Fruit fly (Drosophila melanogaster) whole organism, embryonic: ENCODE results near the gene CG8289.

Experiments used
- CG10209 ChIP-seq: fragments of 200-800 bp; sonication (Bioruptor generic); optimal IDR thresholded peaks from 3 replicates; lab custom pipeline; 2017; ENCODE audit warnings: missing biosample characterization, mild to moderate bottlenecking, missing genetic modification characterization, missing genetic modification reagents
- CG11093 ChIP-seq: fragments of 200-800 bp; sonication (Bioruptor generic); IDR thresholded peaks from 3 replicates; pipeline ENCODE4 v1.3.6; 2022; ENCODE audit warnings: missing biosample characterization, missing genetic modification characterization
- CG11456 ChIP-seq: fragments of 200-800 bp; sonication (Bioruptor generic); IDR thresholded peaks from 3 replicates; pipeline ENCODE4 v1.3.6; 2022; ENCODE audit warnings: missing biosample characterization, missing genetic modification characterization
- CG14050 ChIP-seq: fragments of 200-800 bp; sonication (Bioruptor generic); IDR thresholded peaks from 3 replicates; pipeline ENCODE4 v1.3.6; 2022; ENCODE audit warnings: missing biosample characterization, missing genetic modification characterization
- CG14441 ChIP-seq: fragments of 200-800 bp; sonication (Bioruptor generic); IDR thresholded peaks from 2 replicates; pipeline ENCODE4 v1.3.6; 2022; ENCODE audit warnings: missing biosample characterization, missing genetic modification characterization
- CG14710 ChIP-seq: fragments of 200-800 bp; sonication (Bioruptor generic); optimal IDR thresholded peaks from 3 replicates; lab custom pipeline; 2019; ENCODE audit warnings: missing biosample characterization, mild to moderate bottlenecking, missing genetic modification characterization, moderate library complexity
- CG15479 ChIP-seq: fragments of 200-800 bp; sonication (Bioruptor generic); optimal IDR thresholded peaks from 3 replicates; lab custom pipeline; 2019; ENCODE audit warnings: missing biosample characterization, mild to moderate bottlenecking, missing genetic modification characterization, moderate library complexity
- CG18476 ChIP-seq: fragments of 200-800 bp; sonication (Bioruptor generic); optimal IDR thresholded peaks from 2 replicates; lab custom pipeline; 2016; ENCODE audit warnings: missing biosample characterization, mild to moderate bottlenecking, missing genetic modification characterization
- CG2116 ChIP-seq: fragments of 200-800 bp; sonication (Bioruptor generic); optimal IDR thresholded peaks from 3 replicates; lab custom pipeline; 2018; ENCODE audit warnings: missing biosample characterization, mild to moderate bottlenecking, missing genetic modification characterization
- CG2202 ChIP-seq: fragments of 200-800 bp; sonication (Bioruptor generic); optimal IDR thresholded peaks from 2 replicates; lab custom pipeline; 2018; ENCODE audit warnings: missing biosample characterization, mild to moderate bottlenecking, missing genetic modification characterization
- CG2712 ChIP-seq: fragments of 200-800 bp; optimal IDR thresholded peaks from 3 replicates; lab custom pipeline; 2019; ENCODE audit warnings: missing biosample characterization, mild to moderate bottlenecking, missing genetic modification characterization, moderate library complexity
- CG30431 ChIP-seq: fragments of 200-800 bp; sonication (Bioruptor generic); optimal IDR thresholded peaks from 2 replicates; lab custom pipeline; 2017; ENCODE audit warnings: missing biosample characterization, missing genetic modification characterization
- CG31388 ChIP-seq: fragments of 200-800 bp; sonication (Bioruptor generic); optimal IDR thresholded peaks from 2 replicates; lab custom pipeline; 2016; ENCODE audit warnings: missing biosample characterization, missing genetic modification characterization
- CG3407 ChIP-seq: fragments of 200-800 bp; sonication (Bioruptor generic); optimal IDR thresholded peaks from 2 replicates; lab custom pipeline; 2018; ENCODE audit warnings: missing biosample characterization, mild to moderate bottlenecking, missing genetic modification characterization
- CG3995 ChIP-seq: fragments of 200-800 bp; sonication (Bioruptor generic); optimal IDR thresholded peaks from 3 replicates; lab custom pipeline; 2016; ENCODE audit warnings: missing biosample characterization, missing genetic modification characterization
- CG4360 ChIP-seq: fragments of 200-800 bp; sonication (Bioruptor generic); IDR thresholded peaks from 2 replicates; pipeline ENCODE4 v1.3.6; 2022; ENCODE audit warnings: missing biosample characterization, missing genetic modification characterization
- CG6683 ChIP-seq: fragments of 200-800 bp; sonication (Bioruptor generic); optimal IDR thresholded peaks from 2 replicates; lab custom pipeline; 2017; ENCODE audit warnings: missing biosample characterization, mild to moderate bottlenecking, missing genetic modification characterization, missing genetic modification reagents
- CG7271 ChIP-seq: fragments of 200-800 bp; sonication (Bioruptor generic); optimal IDR thresholded peaks from 2 replicates; lab custom pipeline; 2018; ENCODE audit warnings: missing biosample characterization, mild to moderate bottlenecking, missing genetic modification characterization, moderate library complexity
- CG7556 ChIP-seq: fragments of 200-800 bp; sonication (Bioruptor generic); optimal IDR thresholded peaks from 2 replicates; lab custom pipeline; 2017; ENCODE audit warnings: missing biosample characterization, mild to moderate bottlenecking, missing genetic modification characterization
- CG9215 ChIP-seq: fragments of 200-800 bp; sonication (Bioruptor generic); IDR thresholded peaks from 2 replicates; pipeline ENCODE4 v1.3.6; 2022; ENCODE audit warnings: missing biosample characterization, missing genetic modification characterization
- CkIIα-i1 ChIP-seq: fragments of 200-800 bp; sonication (Bioruptor generic); IDR thresholded peaks from 2 replicates; pipeline ENCODE4 v1.3.6; 2022; ENCODE audit warnings: missing biosample characterization, missing genetic modification characterization
- CoRest ChIP-seq: fragments of 200-800 bp; sonication (Bioruptor generic); optimal IDR thresholded peaks from 3 replicates; lab custom pipeline; 2018; ENCODE audit warnings: missing biosample characterization, mild to moderate bottlenecking, missing genetic modification characterization, moderate library complexity
- Hr51 ChIP-seq, 2 experiments: fragments of 200-800 bp; sonication (Bioruptor generic); optimal IDR thresholded peaks; 2 replicates in 1 of 2; 3 replicates in 1 of 2; lab custom pipeline; 2016 to 2018; ENCODE audit warnings: missing biosample characterization in 2 of 2, missing genetic modification characterization in 2 of 2, mild to moderate bottlenecking in 1 of 2, moderate library complexity in 1 of 2
- Kr ChIP-seq: fragments of 200-800 bp; sonication (Bioruptor generic); optimal IDR thresholded peaks from 2 replicates; lab custom pipeline; 2017; ENCODE audit warnings: missing biosample characterization, mild to moderate bottlenecking, missing genetic modification characterization
- MTF-1 ChIP-seq: fragments of 200-800 bp; sonication (Bioruptor generic); optimal IDR thresholded peaks from 2 replicates; lab custom pipeline; 2018; ENCODE audit warnings: missing biosample characterization, mild to moderate bottlenecking, missing genetic modification characterization, borderline replicate concordance
- Mes4 ChIP-seq: fragments of 200-800 bp; sonication (Bioruptor generic); optimal IDR thresholded peaks from 2 replicates; lab custom pipeline; 2016; ENCODE audit warnings: missing biosample characterization, missing genetic modification characterization
- Oli ChIP-seq: fragments of 200-800 bp; sonication (Bioruptor generic); optimal IDR thresholded peaks from 2 replicates; lab custom pipeline; 2018; ENCODE audit warnings: missing biosample characterization, mild to moderate bottlenecking, missing genetic modification characterization, moderate library complexity
- Optix ChIP-seq: fragments of 200-800 bp; sonication (Bioruptor generic); IDR thresholded peaks from 3 replicates; pipeline ENCODE4 v1.3.6; 2022; ENCODE audit warnings: missing biosample characterization, missing genetic modification characterization
- Sox102F ChIP-seq: fragments of 200-800 bp; sonication (Bioruptor generic); optimal IDR thresholded peaks from 2 replicates; lab custom pipeline; 2018; ENCODE audit warnings: missing biosample characterization, mild to moderate bottlenecking, missing genetic modification characterization, moderate library complexity
- Sry-β ChIP-seq: fragments of 200-800 bp; sonication (Bioruptor generic); optimal IDR thresholded peaks from 2 replicates; lab custom pipeline; 2018; ENCODE audit warnings: missing biosample characterization, mild to moderate bottlenecking, missing genetic modification characterization, moderate library complexity
- Sry-δ ChIP-seq: fragments of 200-800 bp; sonication (Bioruptor generic); optimal IDR thresholded peaks from 2 replicates; lab custom pipeline; 2016; ENCODE audit warnings: missing biosample characterization, missing genetic modification characterization
- YL-1 ChIP-seq: fragments of 200-800 bp; sonication (Bioruptor generic); optimal IDR thresholded peaks from 3 replicates; lab custom pipeline; 2017; ENCODE audit warnings: missing biosample characterization, mild to moderate bottlenecking, missing genetic modification characterization
- ab ChIP-seq: fragments of 200-800 bp; sonication (Bioruptor generic); optimal IDR thresholded peaks from 2 replicates; lab custom pipeline; 2016; ENCODE audit warnings: missing biosample characterization, missing genetic modification characterization
- ac ChIP-seq: fragments of 200-800 bp; sonication (Bioruptor generic); optimal IDR thresholded peaks from 3 replicates; lab custom pipeline; 2017; ENCODE audit warnings: missing biosample characterization, mild to moderate bottlenecking, missing genetic modification characterization
- ap ChIP-seq: fragments of 200-800 bp; sonication (Bioruptor generic); IDR thresholded peaks from 2 replicates; pipeline ENCODE4 v1.3.6; 2022; ENCODE audit warnings: missing biosample characterization, missing genetic modification characterization
- bcd ChIP-seq: fragments of 200-800 bp; sonication (Bioruptor generic); optimal IDR thresholded peaks from 2 replicates; lab custom pipeline; 2017; ENCODE audit warnings: missing biosample characterization, mild to moderate bottlenecking, missing genetic modification characterization
- caup ChIP-seq: fragments of 200-800 bp; sonication (Bioruptor generic); optimal IDR thresholded peaks from 3 replicates; lab custom pipeline; 2017; ENCODE audit warnings: missing biosample characterization, mild to moderate bottlenecking, missing genetic modification characterization, moderate library complexity; ENCODE audit not compliant: severe bottlenecking
- croc ChIP-seq: fragments of 200-800 bp; sonication (Bioruptor generic); conservative IDR thresholded peaks from 3 replicates; pipeline ENCODE4 v1.3.6; 2022; ENCODE audit warnings: missing biosample characterization, missing genetic modification characterization
- en ChIP-seq: fragments of 200-800 bp; sonication (Bioruptor generic); optimal IDR thresholded peaks from 2 replicates; lab custom pipeline; 2016; ENCODE audit warnings: missing biosample characterization, missing genetic modification characterization
- gro ChIP-seq: fragments of 200-800 bp; sonication (Bioruptor generic); optimal IDR thresholded peaks from 2 replicates; lab custom pipeline; 2016; ENCODE audit warnings: missing biosample characterization, missing genetic modification characterization
- gt ChIP-seq: fragments of 200-800 bp; sonication (Bioruptor generic); IDR thresholded peaks from 2 replicates; pipeline ENCODE4 v1.3.6; 2022; ENCODE audit warnings: missing biosample characterization, missing genetic modification characterization
- h ChIP-seq: fragments of >200 bp; optimal IDR thresholded peaks from 2 replicates; lab custom pipeline; 2017
- hbn ChIP-seq: fragments of 200-800 bp; sonication (Bioruptor generic); IDR thresholded peaks from 2 replicates; pipeline ENCODE4 v1.3.6; 2022; ENCODE audit warnings: missing biosample characterization, missing genetic modification characterization; ENCODE audit not compliant: partially characterized antibody
- insv ChIP-seq, 2 experiments: fragments of 200-800 bp; sonication (Bioruptor generic); optimal IDR thresholded peaks; 3 replicates each; lab custom pipeline; 2016 to 2018; ENCODE audit warnings: missing biosample characterization in 2 of 2, missing genetic modification characterization in 2 of 2
- kni ChIP-seq: fragments of 200-800 bp; sonication (Bioruptor generic); optimal IDR thresholded peaks from 3 replicates; lab custom pipeline; 2017; ENCODE audit warnings: mild to moderate bottlenecking, missing biosample characterization, missing genetic modification reagents, missing genetic modification characterization
- mam ChIP-seq: fragments of 200-800 bp; sonication (Bioruptor generic); optimal IDR thresholded peaks from 3 replicates; lab custom pipeline; 2016; ENCODE audit warnings: missing biosample characterization, missing genetic modification characterization
- p53 ChIP-seq: fragments of 200-800 bp; sonication (Bioruptor generic); optimal IDR thresholded peaks from 2 replicates; lab custom pipeline; 2016; ENCODE audit warnings: missing biosample characterization, missing genetic modification characterization
- peb ChIP-seq: fragments of 200-800 bp; sonication (Bioruptor generic); IDR thresholded peaks from 2 replicates; pipeline ENCODE4 v1.3.6; 2022; ENCODE audit warnings: missing biosample characterization, missing genetic modification characterization
- row ChIP-seq: fragments of 200-800 bp; sonication (Bioruptor generic); IDR thresholded peaks from 3 replicates; pipeline ENCODE4 v1.3.6; 2022; ENCODE audit warnings: missing biosample characterization, missing genetic modification characterization
- sens-2 ChIP-seq: fragments of 200-800 bp; sonication (Bioruptor generic); IDR thresholded peaks from 2 replicates; pipeline ENCODE4 v1.3.6; 2022; ENCODE audit warnings: missing biosample characterization, missing genetic modification characterization
- sob ChIP-seq: fragments of 200-800 bp; sonication (Bioruptor generic); IDR thresholded peaks from 2 replicates; pipeline ENCODE4 v1.3.6; 2022; ENCODE audit warnings: missing biosample characterization, missing genetic modification characterization

CG8289 gene

DNA sequence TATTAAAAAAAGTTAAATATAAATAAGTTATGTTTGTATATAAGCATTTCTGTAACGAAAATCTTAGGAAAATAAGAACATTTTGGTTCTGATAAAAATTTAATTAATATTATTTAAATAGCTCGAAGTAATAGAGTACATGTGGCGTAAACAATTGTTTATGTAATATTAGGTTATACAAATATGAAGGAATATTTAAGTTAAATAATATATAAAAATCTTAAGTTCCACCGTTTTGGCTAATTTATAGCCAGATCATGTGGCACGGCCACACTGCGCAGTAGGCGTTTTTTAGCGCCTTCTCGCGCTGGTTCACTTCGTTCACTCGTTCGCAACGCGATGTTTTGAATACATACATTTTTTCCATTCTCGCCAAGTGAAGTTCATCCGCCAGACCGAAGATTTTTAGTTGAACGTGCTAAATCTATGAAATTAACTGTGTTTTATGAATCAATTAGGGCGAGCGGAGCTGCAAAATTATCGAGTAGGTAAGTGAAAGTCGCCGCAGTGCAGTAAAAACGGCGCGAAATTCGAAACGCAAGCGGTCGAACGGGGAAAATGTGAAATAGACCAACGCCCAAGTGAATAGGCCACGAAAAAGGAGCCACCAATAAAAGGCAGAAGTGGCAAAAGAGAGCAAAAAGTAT is 21.3 kb upstream of the CG8289 start, which contains the start of gene beta-Spec (continued):
- TF ChIP-seq CG7271 (no peak), CG9215 (GFP tag; lab: Robert Waterston, UW) (no peak), ap (GFP tag; lab: Robert Waterston, UW) (no peak), kni (GFP tag; lab: Kevin White, UChicago) (peak; percentile 37), CG14050 (no peak), CG2202 (tag; lab: Kevin White, UChicago) (no peak), CG11093 (no peak), ab (GFP tag; lab: Kevin White, UChicago) (no peak), Mes4 (GFP tag; lab: Kevin White, UChicago) (no peak), croc (GFP tag; lab: Robert Waterston, UW) (no peak), Sox102F (GFP tag; lab: Kevin White, UChicago) (no peak), CkIIα-i1 (no peak), MTF-1 (GFP tag; lab: Kevin White, UChicago) (no peak), CG15479 (GFP tag; lab: Kevin White, UChicago) (no peak), CG6683 (GFP tag; lab: Kevin White, UChicago) (no peak), ac (GFP tag; lab: Kevin White, UChicago) (no peak), CG3995 (no peak), peb (GFP tag; lab: Robert Waterston, UW) (no peak), CoRest (tag; lab: Kevin White, UChicago) (peak; percentile 31), CG14710 (peak; percentile 28), insv (GFP tag; optimal IDR thresholded peaks at IDR 0.05; lab: Kevin White, UChicago) (no peak), Oli (tag; lab: Kevin White, UChicago) (no peak), gro (no peak), CG30431 (GFP tag; lab: Kevin White, UChicago) (no peak), Kr (no peak), en (GFP tag; lab: Kevin White, UChicago) (no peak), sens-2 (GFP tag; lab: Robert Waterston, UW) (no peak), CG2712 (peak; percentile 21), Sry-δ (GFP tag; lab: Kevin White, UChicago) (no peak), caup (GFP tag; lab: Kevin White, UChicago) (no peak), p53 (GFP tag; lab: Kevin White, UChicago) (no peak), bcd (GFP tag; lab: Kevin White, UChicago) (no peak), gt (GFP tag; lab: Robert Waterston, UW) (no peak), Sry-β (GFP tag; lab: Kevin White, UChicago) (peak; percentile 87), h (no peak), CG2116 (no peak), CG4360 (GFP tag; lab: Robert Waterston, UW) (no peak), CG3407 (GFP tag; lab: Kevin White, UChicago) (no peak), CG14441 (no peak), row (GFP tag; lab: Robert Waterston, UW) (peak; percentile 71; the same call in 2 of the 3 replicates), YL-1 (peak; percentile 80), hbn (GFP tag; lab: Robert Waterston, UW) (no peak), Hr51 (GFP tag; optimal IDR thresholded peaks at IDR 0.05; lab: Kevin White, UChicago) (no peak), Optix (GFP tag; lab: Robert Waterston, UW) (no peak), CG18476 (GFP tag; lab: Kevin White, UChicago) (no peak), CG10209 (no peak), CG7556 (GFP tag; lab: Kevin White, UChicago) (no peak), CG11456 (GFP tag; lab: Robert Waterston, UW) (no peak), sob (no peak), mam (GFP tag; lab: Kevin White, UChicago) (no peak), CG31388 (GFP tag; lab: Kevin White, UChicago) (no peak)
